Fruit fly (Drosophila melanogaster) whole organism, embryonic: ENCODE results near the gene msd1.

ENCODE experiments used
- CG10267 ChIP-seq: fragments of 200-800 bp; sonication (Bioruptor generic); optimal IDR thresholded peaks from 2 replicates; lab custom pipeline; 2018; ENCODE audit warnings: missing biosample characterization, mild to moderate bottlenecking, missing genetic modification characterization, moderate library complexity
- CG10959 ChIP-seq: fragments of 200-800 bp; sonication (Bioruptor generic); IDR thresholded peaks from 2 replicates; pipeline ENCODE4 v1.3.6; 2022; ENCODE audit warnings: missing biosample characterization, missing genetic modification characterization
- CG12659 ChIP-seq: fragments of 200-800 bp; sonication (Bioruptor generic); optimal IDR thresholded peaks from 3 replicates; lab custom pipeline; 2017; ENCODE audit warnings: mild to moderate bottlenecking, missing biosample characterization, missing genetic modification reagents, missing genetic modification characterization
- CG1602 ChIP-seq: fragments of 200-800 bp; sonication (Bioruptor generic); optimal IDR thresholded peaks from 3 replicates; lab custom pipeline; 2016; ENCODE audit warnings: missing biosample characterization, missing genetic modification characterization
- CG1603 ChIP-seq: fragments of 200-800 bp; sonication (Bioruptor generic); optimal IDR thresholded peaks from 2 replicates; lab custom pipeline; 2019; ENCODE audit warnings: missing biosample characterization, mild to moderate bottlenecking, missing genetic modification characterization, moderate library complexity
- CG17328 ChIP-seq: fragments of 200-800 bp; sonication (Bioruptor generic); IDR thresholded peaks from 2 replicates; pipeline ENCODE4 v1.3.6; 2022; ENCODE audit warnings: missing biosample characterization, missing genetic modification characterization
- CG17912 ChIP-seq: fragments of 200-800 bp; sonication (Bioruptor generic); optimal IDR thresholded peaks from 2 replicates; lab custom pipeline; 2018; ENCODE audit warnings: missing biosample characterization, mild to moderate bottlenecking, missing genetic modification characterization
- CG18476 ChIP-seq: fragments of 200-800 bp; sonication (Bioruptor generic); optimal IDR thresholded peaks from 2 replicates; lab custom pipeline; 2016; ENCODE audit warnings: missing biosample characterization, mild to moderate bottlenecking, missing genetic modification characterization
- CG32767 ChIP-seq: fragments of 200-800 bp; sonication (Bioruptor generic); IDR thresholded peaks from 2 replicates; pipeline ENCODE4 v1.3.6; 2022; ENCODE audit warnings: missing biosample characterization, missing genetic modification characterization
- CG34224 ChIP-seq: fragments of 200-800 bp; sonication (Bioruptor generic); IDR thresholded peaks from 3 replicates; pipeline ENCODE4 v1.3.6; 2022; ENCODE audit warnings: missing biosample characterization, missing genetic modification characterization; ENCODE audit not compliant: partially characterized antibody
- CG43689 ChIP-seq: fragments of 200-800 bp; sonication (Bioruptor generic); IDR thresholded peaks from 2 replicates; pipeline ENCODE4 v1.3.6; 2022; ENCODE audit warnings: missing biosample characterization, missing genetic modification characterization
- CG5953 ChIP-seq: fragments of 200-800 bp; sonication (Bioruptor generic); IDR thresholded peaks from 2 replicates; pipeline ENCODE4 v1.3.6; 2022; ENCODE audit warnings: missing biosample characterization, missing genetic modification characterization
- CG6683 ChIP-seq: fragments of 200-800 bp; sonication (Bioruptor generic); optimal IDR thresholded peaks from 2 replicates; lab custom pipeline; 2017; ENCODE audit warnings: missing biosample characterization, mild to moderate bottlenecking, missing genetic modification characterization, missing genetic modification reagents
- CG6854 ChIP-seq: fragments of 200-800 bp; sonication (Bioruptor generic); optimal IDR thresholded peaks from 3 replicates; lab custom pipeline; 2017; ENCODE audit warnings: missing biosample characterization, mild to moderate bottlenecking, missing genetic modification characterization
- CG8089 ChIP-seq: fragments of 200-800 bp; sonication (Bioruptor generic); optimal IDR thresholded peaks from 3 replicates; lab custom pipeline; 2016; ENCODE audit warnings: missing biosample characterization, missing genetic modification characterization
- CG9437 ChIP-seq: fragments of 200-800 bp; sonication (Bioruptor generic); optimal IDR thresholded peaks from 2 replicates; lab custom pipeline; 2018; ENCODE audit warnings: missing biosample characterization, mild to moderate bottlenecking, missing genetic modification characterization
- CG9797 ChIP-seq: fragments of 200-800 bp; sonication (Bioruptor generic); optimal IDR thresholded peaks from 3 replicates; lab custom pipeline; 2018; ENCODE audit warnings: missing biosample characterization, mild to moderate bottlenecking, missing genetic modification characterization
- Dfd ChIP-seq, 2 experiments: fragments of >200 bp; optimal IDR thresholded peaks; 2 replicates each; lab custom pipeline; 2017; ENCODE audit warnings: missing biosample characterization in 2 of 2, missing genetic modification characterization in 2 of 2
- Dip2 ChIP-seq: fragments of 200-800 bp; sonication (Bioruptor generic); IDR thresholded peaks from 2 replicates; pipeline ENCODE4 v1.3.6; 2022; ENCODE audit warnings: missing biosample characterization, missing genetic modification characterization
- Fer3 ChIP-seq: fragments of 200-800 bp; sonication (Bioruptor generic); optimal IDR thresholded peaks from 2 replicates; lab custom pipeline; 2018; ENCODE audit warnings: missing biosample characterization, mild to moderate bottlenecking, missing genetic modification characterization, moderate library complexity
- Hmx ChIP-seq: fragments of 200-800 bp; sonication (Bioruptor generic); optimal IDR thresholded peaks from 2 replicates; lab custom pipeline; 2016; ENCODE audit warnings: missing biosample characterization, missing genetic modification characterization
- Hr39 ChIP-seq: fragments of >200 bp; optimal IDR thresholded peaks from 2 replicates; lab custom pipeline; 2017
- NC2α ChIP-seq: fragments of 200-800 bp; sonication (Bioruptor generic); optimal IDR thresholded peaks from 2 replicates; lab custom pipeline; 2016; ENCODE audit warnings: missing biosample characterization, missing genetic modification characterization
- NfI ChIP-seq: fragments of 200-800 bp; sonication (Bioruptor generic); optimal IDR thresholded peaks from 3 replicates; lab custom pipeline; 2018; ENCODE audit warnings: missing biosample characterization, mild to moderate bottlenecking, missing genetic modification characterization, moderate library complexity
- Tbp ChIP-seq: fragments of >200 bp; optimal IDR thresholded peaks from 2 replicates; lab custom pipeline; 2018; ENCODE audit warnings: missing biosample characterization, missing genetic modification characterization
- amos ChIP-seq: fragments of 200-800 bp; sonication (Bioruptor generic); IDR thresholded peaks from 2 replicates; pipeline ENCODE4 v1.3.6; 2022; ENCODE audit warnings: missing biosample characterization, missing genetic modification characterization; ENCODE audit not compliant: partially characterized antibody
- bab2 ChIP-seq: fragments of 200-800 bp; sonication (Bioruptor generic); optimal IDR thresholded peaks from 2 replicates; lab custom pipeline; 2016; ENCODE audit warnings: missing biosample characterization, missing genetic modification characterization
- btn ChIP-seq: fragments of 200-800 bp; sonication (Bioruptor generic); optimal IDR thresholded peaks from 2 replicates; lab custom pipeline; 2016; ENCODE audit warnings: missing biosample characterization, missing genetic modification characterization
- dmrt99B ChIP-seq: fragments of 200-800 bp; sonication (Bioruptor generic); optimal IDR thresholded peaks from 2 replicates; lab custom pipeline; 2018; ENCODE audit warnings: missing biosample characterization, mild to moderate bottlenecking, missing genetic modification characterization, moderate library complexity
- fd102C ChIP-seq: fragments of 200-800 bp; sonication (Bioruptor generic); optimal IDR thresholded peaks from 2 replicates; lab custom pipeline; 2018; ENCODE audit warnings: missing biosample characterization, mild to moderate bottlenecking, missing genetic modification characterization, moderate library complexity
- fd96Cb ChIP-seq: fragments of 200-800 bp; sonication (Bioruptor generic); optimal IDR thresholded peaks from 2 replicates; lab custom pipeline; 2018; ENCODE audit warnings: missing biosample characterization, mild to moderate bottlenecking, missing genetic modification characterization, moderate library complexity
- gfzf ChIP-seq: fragments of 200-800 bp; sonication (Bioruptor generic); optimal IDR thresholded peaks from 2 replicates; lab custom pipeline; 2016; ENCODE audit warnings: missing biosample characterization, mild to moderate bottlenecking, missing genetic modification characterization, moderate library complexity
- gro ChIP-seq: fragments of 200-800 bp; sonication (Bioruptor generic); optimal IDR thresholded peaks from 2 replicates; lab custom pipeline; 2016; ENCODE audit warnings: missing biosample characterization, missing genetic modification characterization
- her ChIP-seq: fragments of 200-800 bp; sonication (Bioruptor generic); optimal IDR thresholded peaks from 2 replicates; lab custom pipeline; 2016; ENCODE audit warnings: missing biosample characterization, missing genetic modification characterization
- ind ChIP-seq: fragments of 200-800 bp; sonication (Bioruptor generic); optimal IDR thresholded peaks from 3 replicates; lab custom pipeline; 2016; ENCODE audit warnings: missing biosample characterization, missing genetic modification characterization
- jing ChIP-seq: fragments of 200-800 bp; sonication (Bioruptor generic); optimal IDR thresholded peaks from 2 replicates; lab custom pipeline; 2018; ENCODE audit warnings: missing biosample characterization, mild to moderate bottlenecking, missing genetic modification characterization
- jumu ChIP-seq: fragments of 200-800 bp; sonication (Bioruptor generic); optimal IDR thresholded peaks from 3 replicates; lab custom pipeline; 2016; ENCODE audit warnings: missing biosample characterization, missing genetic modification characterization
- ken ChIP-seq: fragments of 200-800 bp; sonication (Bioruptor generic); IDR thresholded peaks from 3 replicates; pipeline ENCODE4 v1.3.6; 2022; ENCODE audit warnings: missing biosample characterization, missing genetic modification characterization
- lbe ChIP-seq: fragments of 200-800 bp; sonication (Bioruptor generic); optimal IDR thresholded peaks from 2 replicates; lab custom pipeline; 2016; ENCODE audit warnings: missing biosample characterization, mild to moderate bottlenecking, missing genetic modification characterization
- lilli ChIP-seq: fragments of 200-800 bp; sonication (Bioruptor generic); optimal IDR thresholded peaks from 3 replicates; lab custom pipeline; 2016; ENCODE audit warnings: missing biosample characterization, missing genetic modification characterization
- pan ChIP-seq, 4 experiments: fragments of >200 bp in 3 of 4; fragments of 200-800 bp in 1 of 4; sonication (Bioruptor generic) in 1 of 4; optimal IDR thresholded peaks in 3 of 4; IDR thresholded peaks in 1 of 4; 2 replicates each; pipeline versions ENCODE4 v1.3.6 to Lab custom; 2017 to 2022; ENCODE audit warnings: missing biosample characterization in 2 of 4, missing genetic modification characterization in 2 of 4, mixed read lengths in 1 of 4
- pb ChIP-seq: fragments of 200-800 bp; sonication (Bioruptor generic); optimal IDR thresholded peaks from 3 replicates; lab custom pipeline; 2016; ENCODE audit warnings: missing biosample characterization, missing genetic modification characterization
- prd ChIP-seq, 3 experiments: fragments of >200 bp in 2 of 3; fragments of 200-800 bp in 1 of 3; sonication (Bioruptor generic) in 1 of 3; optimal IDR thresholded peaks in 2 of 3; IDR thresholded peaks in 1 of 3; 2 replicates in 2 of 3; 3 replicates in 1 of 3; pipeline versions ENCODE4 v1.3.6 to Lab custom; 2017 to 2022; ENCODE audit warnings: missing biosample characterization in 1 of 3, missing genetic modification characterization in 1 of 3
- pzg ChIP-seq: fragments of 200-800 bp; sonication (Bioruptor generic); optimal IDR thresholded peaks from 3 replicates; lab custom pipeline; 2018; ENCODE audit warnings: missing biosample characterization, mild to moderate bottlenecking, missing genetic modification characterization, moderate library complexity
- sqz ChIP-seq: fragments of 200-800 bp; sonication (Bioruptor generic); optimal IDR thresholded peaks from 3 replicates; lab custom pipeline; 2018; ENCODE audit warnings: missing biosample characterization, mild to moderate bottlenecking, missing genetic modification characterization
- tio ChIP-seq: fragments of 200-800 bp; sonication (Bioruptor generic); optimal IDR thresholded peaks from 2 replicates; lab custom pipeline; 2017; ENCODE audit warnings: missing biosample characterization, missing genetic modification characterization, inconsistent platforms
- tll ChIP-seq, 2 experiments: fragments of 200-800 bp in 1 of 2; fragments of >200 bp in 1 of 2; sonication (Bioruptor generic) in 1 of 2; optimal IDR thresholded peaks; 2 replicates each; lab custom pipeline; 2017 to 2019; ENCODE audit warnings: missing biosample characterization in 2 of 2, missing genetic modification characterization in 2 of 2, mild to moderate bottlenecking in 1 of 2, moderate library complexity in 1 of 2
- tna ChIP-seq: fragments of 200-800 bp; sonication (Bioruptor generic); IDR thresholded peaks from 2 replicates; pipeline ENCODE4 v1.3.6; 2022; ENCODE audit warnings: missing biosample characterization, missing genetic modification characterization; ENCODE audit not compliant: partially characterized antibody
- unc-4 ChIP-seq: fragments of 200-800 bp; sonication (Bioruptor generic); IDR thresholded peaks from 2 replicates; pipeline ENCODE4 v1.3.6; 2022; ENCODE audit warnings: missing biosample characterization, missing genetic modification characterization; ENCODE audit not compliant: partially characterized antibody
- vnd ChIP-seq: fragments of 200-800 bp; sonication (Bioruptor generic); IDR thresholded peaks from 3 replicates; pipeline ENCODE4 v1.3.6; 2022; ENCODE audit warnings: missing biosample characterization, missing genetic modification characterization; ENCODE audit not compliant: partially characterized antibody

msd1 gene

dm6 chr3L:1335428-1335764, 3.9 kb downstream of the msd1 start (continued):
- no peak for TF ChIP-seq Tbp
- no peak for TF ChIP-seq pan (optimal IDR thresholded peaks at IDR 0.05; lab: Kevin White, UChicago)
- peak in 1 of 2 experiments; percentile 76 for TF ChIP-seq pan (GFP tag; optimal IDR thresholded peaks at IDR 0.05 in 1 of 2, IDR thresholded peaks at IDR 0.05 in 1 of 2)
- no peak for TF ChIP-seq tll (GFP tag; optimal IDR thresholded peaks at IDR 0.05; lab: Kevin White, UChicago)
- no peak for TF ChIP-seq CG43689 (GFP tag; lab: Robert Waterston, UW)
- peak; percentile 40 for TF ChIP-seq gro
- no peak for TF ChIP-seq jing (GFP tag; lab: Kevin White, UChicago)
- TF ChIP-seq sqz, result no peak
- TF ChIP-seq ken (GFP tag; lab: Robert Waterston, UW), result peak; percentile 51; the same call in 1 of the 3 replicates
- no peak for TF ChIP-seq Dfd (GFP tag; optimal IDR thresholded peaks at IDR 0.05; lab: Kevin White, UChicago)
- TF ChIP-seq CG9797 (GFP tag; lab: Kevin White, UChicago), result no peak
- TF ChIP-seq tio (GFP tag; lab: Kevin White, UChicago), result no peak
- no peak for TF ChIP-seq Hr39
- TF ChIP-seq CG8089, result no peak
- TF ChIP-seq pb, result no peak
- peak; percentile 40 for TF ChIP-seq bab2 (GFP tag; lab: Kevin White, UChicago)
- TF ChIP-seq CG12659 (GFP tag; lab: Kevin White, UChicago), result no peak
- no peak for TF ChIP-seq CG34224 (GFP tag; lab: Robert Waterston, UW)
- 0 out of 2 replicates have a peak, but pooled peaks have one; percentile 53 for TF ChIP-seq CG17328 (GFP tag; lab: Robert Waterston, UW)
- peak; percentile 38 for TF ChIP-seq jumu
- TF ChIP-seq fd102C (GFP tag; lab: Kevin White, UChicago), result no peak
- TF ChIP-seq NfI (GFP tag; lab: Kevin White, UChicago), result no peak
- TF ChIP-seq CG1602 (GFP tag; lab: Kevin White, UChicago), result no peak
- TF ChIP-seq her (GFP tag; lab: Kevin White, UChicago), result peak; percentile 64
- peak; percentile 43 for TF ChIP-seq lbe (GFP tag; lab: Kevin White, UChicago)
- TF ChIP-seq NC2α (GFP tag; lab: Kevin White, UChicago), result no peak
- no peak for TF ChIP-seq Dip2 (GFP tag; lab: Robert Waterston, UW)
- TF ChIP-seq CG1603 (tag; lab: Kevin White, UChicago), result peak; percentile 36
- TF ChIP-seq ind (GFP tag; lab: Kevin White, UChicago), result peak; percentile 62
- TF ChIP-seq gfzf (GFP tag; lab: Kevin White, UChicago), result no peak
- no peak for TF ChIP-seq CG6854
- TF ChIP-seq dmrt99B (tag; lab: Kevin White, UChicago), result no peak
- TF ChIP-seq CG10267 (tag; lab: Kevin White, UChicago), result peak; percentile 4
- TF ChIP-seq CG32767 (GFP tag; lab: Robert Waterston, UW), result no peak
- TF ChIP-seq fd96Cb, result no peak
- no peak for TF ChIP-seq vnd
- TF ChIP-seq CG18476, result no peak
- peak; percentile 39 for TF ChIP-seq Fer3
- no peak for TF ChIP-seq btn (GFP tag; lab: Kevin White, UChicago)
- TF ChIP-seq CG6683 (GFP tag; lab: Kevin White, UChicago), result no peak
- no peak for TF ChIP-seq Hmx (GFP tag; lab: Kevin White, UChicago)
- no peak for TF ChIP-seq pzg
- peak; percentile 61 for TF ChIP-seq lilli (GFP tag; lab: Kevin White, UChicago)
- no peak for TF ChIP-seq CG17912 (GFP tag; lab: Kevin White, UChicago)
- no peak for TF ChIP-seq CG10959 (GFP tag; lab: Robert Waterston, UW)
- TF ChIP-seq prd (optimal IDR thresholded peaks at IDR 0.05; lab: Kevin White, UChicago), result no peak
- peak; percentile 69 for TF ChIP-seq prd (GFP tag; IDR thresholded peaks at IDR 0.05; lab: Robert Waterston, UW)
- TF ChIP-seq CG9437 (GFP tag; lab: Kevin White, UChicago), result no peak
- no peak for TF ChIP-seq unc-4 (GFP tag; lab: Robert Waterston, UW)
- no peak for TF ChIP-seq CG5953 (GFP tag; lab: Robert Waterston, UW)
- TF ChIP-seq amos (GFP tag; lab: Robert Waterston, UW), result no peak
- no peak for TF ChIP-seq tna (GFP tag; lab: Robert Waterston, UW)
